Comparison of ENCODE assay signal across 4 worm cellular contexts in the genomic region with DNA sequence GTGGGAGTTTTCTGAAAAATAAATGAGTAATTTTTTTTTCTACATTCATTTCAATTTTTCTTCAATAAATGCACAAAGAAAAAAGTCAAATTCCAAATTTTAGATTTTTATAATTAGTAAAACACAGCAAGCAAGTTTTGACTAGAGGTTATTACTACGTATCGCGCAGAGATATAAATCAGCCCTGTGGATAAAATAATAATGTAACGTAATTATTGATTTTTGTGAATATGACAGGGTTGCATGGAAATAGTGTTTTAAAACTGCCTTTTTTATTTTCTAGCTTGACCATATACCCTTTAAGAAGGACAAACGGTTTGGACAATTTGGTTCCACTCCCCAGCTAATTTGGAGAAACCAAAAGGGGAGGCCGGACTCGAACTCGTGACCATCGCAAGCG.
TF ChIP-seq lines count a peak whose summit lies in the region.

No protein-coding gene starts in this region.

TF ChIP-seq in whole organism, L3 larva, 47 proteins besides CTCF, POLR2A, EP300 and RAD21:
- TF ChIP-seq ceh-28 (tag; optimal IDR thresholded peaks at IDR 0.05; lab: Kevin White, UChicago) (peak; percentile 84), ama-1 (optimal IDR thresholded peaks at IDR 0.05; lab: Kevin White, UChicago) (no peak), nhr-43 (tag; optimal IDR thresholded peaks at IDR 0.05; lab: Kevin White, UChicago; ENCODE audit: poor library complexity, severe bottlenecking) (peak; percentile 49), R02D3.7 (tag; optimal IDR thresholded peaks at IDR 0.05; lab: Kevin White, UChicago) (no peak)

TF ChIP-seq in whole organism, L4 larva, 104 proteins besides CTCF, POLR2A, EP300 and RAD21:
- TF ChIP-seq daf-12 (tag; optimal IDR thresholded peaks at IDR 0.05; lab: Kevin White, UChicago), result no peak
- no peak for TF ChIP-seq mxl-2 (GFP tag; conservative IDR thresholded peaks at IDR 0.05; lab: Robert Waterston, UW)
- TF ChIP-seq saeg-2 (GFP tag; IDR thresholded peaks at IDR 0.05; lab: Robert Waterston, UW), result no peak
- peak; percentile 39 for TF ChIP-seq ceh-28 (tag; optimal IDR thresholded peaks at IDR 0.05; lab: Kevin White, UChicago)
- TF ChIP-seq nhr-77 (tag; optimal IDR thresholded peaks at IDR 0.05; lab: Kevin White, UChicago), result peak; percentile 28
- TF ChIP-seq mes-2 (tag; optimal IDR thresholded peaks at IDR 0.05; lab: Kevin White, UChicago; ENCODE audit: poor library complexity, severe bottlenecking), result no peak
- no peak for TF ChIP-seq rbr-2 (tag; optimal IDR thresholded peaks at IDR 0.05; lab: Kevin White, UChicago)
- no peak for TF ChIP-seq hlh-11 (tag; optimal IDR thresholded peaks at IDR 0.05; lab: Kevin White, UChicago)
- TF ChIP-seq aha-1 (tag; lab: Kevin White, UChicago), result peak; percentile 68
- 0 out of 2 replicates have a peak, but pooled peaks have one; percentile 8 for TF ChIP-seq madf-9 (GFP tag; conservative IDR thresholded peaks at IDR 0.05; lab: Robert Waterston, UW)
- TF ChIP-seq unc-39 (tag; optimal IDR thresholded peaks at IDR 0.05; lab: Kevin White, UChicago), result no peak
- no peak for TF ChIP-seq nhr-41 (GFP tag; IDR thresholded peaks at IDR 0.05; lab: Robert Waterston, UW)

TF ChIP-seq in whole organism, late embryonic, 69 proteins besides CTCF, POLR2A, EP300 and RAD21:
- TF ChIP-seq T23F11.4 (GFP tag; optimal IDR thresholded peaks at IDR 0.05; lab: Kevin White, UChicago) (no peak), hlh-30 (tag; optimal IDR thresholded peaks at IDR 0.05; lab: Kevin White, UChicago; ENCODE audit: insufficient read depth) (peak; percentile 14), hlh-6 (tag; optimal IDR thresholded peaks at IDR 0.05; lab: Kevin White, UChicago) (no peak), tbx-2 (tag; optimal IDR thresholded peaks at IDR 0.05; lab: Kevin White, UChicago) (no peak), lin-11 (tag; optimal IDR thresholded peaks at IDR 0.05; lab: Kevin White, UChicago) (no peak), odd-2 (tag; optimal IDR thresholded peaks at IDR 0.05; lab: Kevin White, UChicago) (no peak)

TF ChIP-seq in whole organism, midembryonic, 9 proteins besides CTCF, POLR2A, EP300 and RAD21:
- TF ChIP-seq klf-2 (GFP tag; conservative IDR thresholded peaks at IDR 0.05; lab: Robert Waterston, UW), result no peak
- 0 out of 2 replicates have a peak, but pooled peaks have one; percentile 33 for TF ChIP-seq T22C8.4 (GFP tag; IDR thresholded peaks at IDR 0.05; lab: Robert Waterston, UW)
